Worm (Caenorhabditis elegans) whole organism, mixed stage, embryonic: ENCODE results near the gene srz-97.

Experiments used
- M03D4.4 ChIP-seq: sonication (generic microtip); optimal IDR thresholded peaks from 2 replicates; lab custom pipeline; 2017; ENCODE audit warnings: mild to moderate bottlenecking, missing genetic modification characterization, missing compliant biosample characterization
- bed-3 ChIP-seq: fragments of 200-800 bp; sonication (Bioruptor generic); optimal IDR thresholded peaks from 3 replicates; lab custom pipeline; 2018; ENCODE audit warnings: mild to moderate bottlenecking, missing genetic modification characterization, moderate library complexity, missing compliant biosample characterization
- ceh-39 ChIP-seq: fragments of 150-350 bp; optimal IDR thresholded peaks from 2 replicates; lab custom pipeline; 2014; ENCODE audit warnings: missing biosample characterization, missing genetic modification characterization
- ceh-43 ChIP-seq: fragments of 200-800 bp; sonication (Bioruptor generic); optimal IDR thresholded peaks from 2 replicates; lab custom pipeline; 2018; ENCODE audit warnings: mild to moderate bottlenecking, missing genetic modification characterization, moderate library complexity, missing compliant biosample characterization
- ceh-83 ChIP-seq: fragments of 200-800 bp; sonication (Bioruptor generic); optimal IDR thresholded peaks from 2 replicates; lab custom pipeline; 2018; ENCODE audit warnings: mild to moderate bottlenecking, missing genetic modification characterization, missing compliant biosample characterization
- ces-1 ChIP-seq: fragments of 150-350 bp; optimal IDR thresholded peaks from 2 replicates; lab custom pipeline; 2014; ENCODE audit warnings: missing biosample characterization, missing genetic modification reagents, missing genetic modification characterization
- cnd-1 ChIP-seq: fragments of 200-800 bp; sonication (Bioruptor generic); optimal IDR thresholded peaks from 2 replicates; lab custom pipeline; 2018; ENCODE audit warnings: mild to moderate bottlenecking, missing genetic modification characterization, missing compliant biosample characterization
- drap-1 ChIP-seq: fragments of 200-800 bp; sonication (Bioruptor generic); optimal IDR thresholded peaks from 3 replicates; lab custom pipeline; 2018; ENCODE audit warnings: mild to moderate bottlenecking, missing genetic modification characterization, missing compliant biosample characterization
- elt-1 ChIP-seq: sonication (generic microtip); optimal IDR thresholded peaks from 2 replicates; lab custom pipeline; 2017; ENCODE audit warnings: missing genetic modification characterization, mild to moderate bottlenecking, missing compliant biosample characterization, antibody characterized with exemption, moderate library complexity, borderline replicate concordance; ENCODE audit not compliant: insufficient read depth
- elt-3 ChIP-seq: fragments of 150-350 bp; optimal IDR thresholded peaks from 2 replicates; lab custom pipeline; 2014; ENCODE audit warnings: missing biosample characterization, missing genetic modification characterization
- flh-1 ChIP-seq: fragments of 200-800 bp; sonication (Bioruptor generic); optimal IDR thresholded peaks from 2 replicates; lab custom pipeline; 2018; ENCODE audit warnings: mild to moderate bottlenecking, missing genetic modification characterization, moderate library complexity, missing compliant biosample characterization
- ham-2 ChIP-seq: fragments of 200-800 bp; sonication (Bioruptor generic); optimal IDR thresholded peaks from 2 replicates; lab custom pipeline; 2018; ENCODE audit warnings: mild to moderate bottlenecking, missing genetic modification characterization, missing compliant biosample characterization
- hlh-1 ChIP-seq: fragments of 150-350 bp; optimal IDR thresholded peaks from 2 replicates; lab custom pipeline; 2014; ENCODE audit warnings: missing biosample characterization, missing genetic modification reagents, missing genetic modification characterization
- lin-13 ChIP-seq: fragments of 150-350 bp; optimal IDR thresholded peaks from 2 replicates; lab custom pipeline; 2014; ENCODE audit warnings: missing biosample characterization, missing genetic modification characterization
- lin-32 ChIP-seq: fragments of 200-800 bp; sonication (Bioruptor generic); optimal IDR thresholded peaks from 2 replicates; lab custom pipeline; 2018; ENCODE audit warnings: mild to moderate bottlenecking, missing genetic modification characterization, missing compliant biosample characterization
- lsy-2 ChIP-seq: fragments of 150-350 bp; optimal IDR thresholded peaks from 2 replicates; lab custom pipeline; 2014; ENCODE audit warnings: missing biosample characterization, missing genetic modification characterization
- mab-5 ChIP-seq: fragments of 150-350 bp; optimal IDR thresholded peaks from 2 replicates; lab custom pipeline; 2014; ENCODE audit warnings: missing biosample characterization, missing genetic modification characterization
- mep-1 ChIP-seq: fragments of 150-350 bp; optimal IDR thresholded peaks from 2 replicates; lab custom pipeline; 2017; ENCODE audit warnings: missing biosample characterization, missing genetic modification reagents, missing genetic modification characterization, inconsistent platforms
- mls-2 ChIP-seq: sonication (generic microtip); optimal IDR thresholded peaks from 2 replicates; lab custom pipeline; 2016; ENCODE audit warnings: mild to moderate bottlenecking, missing genetic modification characterization, moderate library complexity, missing compliant biosample characterization
- nhr-12 ChIP-seq: fragments of 150-350 bp; optimal IDR thresholded peaks from 2 replicates; lab custom pipeline; 2014; ENCODE audit warnings: missing biosample characterization, missing genetic modification characterization
- nhr-2 ChIP-seq: fragments of 150-350 bp; optimal IDR thresholded peaks from 2 replicates; lab custom pipeline; 2014; ENCODE audit warnings: missing biosample characterization, missing genetic modification characterization
- nhr-237 ChIP-seq: fragments of 150-350 bp; optimal IDR thresholded peaks from 2 replicates; lab custom pipeline; 2014; ENCODE audit warnings: missing biosample characterization, missing genetic modification characterization
- nhr-28 ChIP-seq: fragments of 150-350 bp; optimal IDR thresholded peaks from 2 replicates; lab custom pipeline; 2014; ENCODE audit warnings: missing biosample characterization, missing genetic modification characterization
- nhr-76 ChIP-seq: sonication (generic microtip); optimal IDR thresholded peaks from 2 replicates; lab custom pipeline; 2017; ENCODE audit warnings: missing biosample characterization, missing genetic modification characterization
- pha-4 ChIP-seq: fragments of 150-350 bp; optimal IDR thresholded peaks from 2 replicates; lab custom pipeline; 2018; ENCODE audit warnings: missing biosample characterization, missing genetic modification reagents, missing genetic modification characterization
- sptf-1 ChIP-seq: sonication (generic microtip); optimal IDR thresholded peaks from 2 replicates; lab custom pipeline; 2017; ENCODE audit warnings: mild to moderate bottlenecking, missing genetic modification characterization, moderate library complexity, missing compliant biosample characterization
- tbx-8 ChIP-seq: fragments of 200-800 bp; sonication (Bioruptor generic); optimal IDR thresholded peaks from 2 replicates; lab custom pipeline; 2018; ENCODE audit warnings: mild to moderate bottlenecking, missing genetic modification characterization, moderate library complexity, missing compliant biosample characterization
- unc-120 ChIP-seq: sonication (generic microtip); optimal IDR thresholded peaks from 2 replicates; lab custom pipeline; 2017; ENCODE audit warnings: missing genetic modification characterization, missing compliant biosample characterization; ENCODE audit not compliant: poor library complexity, severe bottlenecking
- unc-39 ChIP-seq: fragments of 150-350 bp; optimal IDR thresholded peaks from 2 replicates; lab custom pipeline; 2014; ENCODE audit warnings: missing biosample characterization, missing genetic modification characterization
- unc-62 ChIP-seq: fragments of 150-350 bp; optimal IDR thresholded peaks from 2 replicates; lab custom pipeline; 2014; ENCODE audit warnings: missing biosample characterization, missing genetic modification reagents, missing genetic modification characterization
- zip-8 ChIP-seq: fragments of 150-350 bp; optimal IDR thresholded peaks from 2 replicates; lab custom pipeline; 2014; ENCODE audit warnings: missing biosample characterization, missing genetic modification characterization
- ztf-11 ChIP-seq: fragments of 150-350 bp; optimal IDR thresholded peaks from 2 replicates; lab custom pipeline; 2014; ENCODE audit warnings: missing biosample characterization, missing genetic modification characterization

Gene srz-97

DNA sequence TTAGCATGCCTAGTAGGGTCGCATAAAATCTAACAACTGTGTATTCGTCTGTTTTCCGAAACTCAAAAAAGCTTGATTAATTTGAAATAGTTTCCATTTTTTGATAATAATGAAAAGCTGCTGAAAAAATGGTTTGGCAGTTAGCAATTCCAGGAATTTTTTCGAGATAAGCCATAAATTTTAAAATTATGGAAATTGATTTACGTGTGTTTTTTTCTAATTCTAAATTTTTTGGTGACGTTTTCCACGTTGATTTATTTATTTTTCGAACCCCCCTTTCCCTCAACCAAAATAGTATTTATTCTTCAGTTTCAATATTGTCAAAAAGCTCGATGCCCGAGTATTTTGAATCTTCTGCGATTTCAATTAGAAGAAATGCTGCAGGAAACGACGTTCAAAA is 39.2 kb downstream of the srz-97 start, which contains the start of gene F23B12.1:
Gene F23B12.1 (plus strand): TSS at position 301 of the 400 bp plus-strand sequence.
- no peak for TF ChIP-seq nhr-2 (tag; lab: Kevin White, UChicago)
- no peak for TF ChIP-seq hlh-1 (tag; lab: Kevin White, UChicago)
- no peak for TF ChIP-seq nhr-12 (tag; lab: Kevin White, UChicago)
- TF ChIP-seq zip-8 = no peak
- TF ChIP-seq nhr-28 (tag; lab: Kevin White, UChicago) = no peak
- no peak for TF ChIP-seq lin-32 (GFP tag; lab: Kevin White, UChicago)
- no peak for TF ChIP-seq nhr-76
- TF ChIP-seq lin-13 = no peak
- TF ChIP-seq bed-3 (GFP tag; lab: Kevin White, UChicago) = no peak
- TF ChIP-seq mab-5 (tag; lab: Kevin White, UChicago) = no peak
- no peak for TF ChIP-seq sptf-1 (tag; lab: Kevin White, UChicago)
- TF ChIP-seq ceh-83 (GFP tag; lab: Kevin White, UChicago) = no peak
- no peak for TF ChIP-seq tbx-8 (GFP tag; lab: Kevin White, UChicago)
- no peak for TF ChIP-seq M03D4.4 (tag; lab: Kevin White, UChicago)
- no peak for TF ChIP-seq elt-3

DNA sequence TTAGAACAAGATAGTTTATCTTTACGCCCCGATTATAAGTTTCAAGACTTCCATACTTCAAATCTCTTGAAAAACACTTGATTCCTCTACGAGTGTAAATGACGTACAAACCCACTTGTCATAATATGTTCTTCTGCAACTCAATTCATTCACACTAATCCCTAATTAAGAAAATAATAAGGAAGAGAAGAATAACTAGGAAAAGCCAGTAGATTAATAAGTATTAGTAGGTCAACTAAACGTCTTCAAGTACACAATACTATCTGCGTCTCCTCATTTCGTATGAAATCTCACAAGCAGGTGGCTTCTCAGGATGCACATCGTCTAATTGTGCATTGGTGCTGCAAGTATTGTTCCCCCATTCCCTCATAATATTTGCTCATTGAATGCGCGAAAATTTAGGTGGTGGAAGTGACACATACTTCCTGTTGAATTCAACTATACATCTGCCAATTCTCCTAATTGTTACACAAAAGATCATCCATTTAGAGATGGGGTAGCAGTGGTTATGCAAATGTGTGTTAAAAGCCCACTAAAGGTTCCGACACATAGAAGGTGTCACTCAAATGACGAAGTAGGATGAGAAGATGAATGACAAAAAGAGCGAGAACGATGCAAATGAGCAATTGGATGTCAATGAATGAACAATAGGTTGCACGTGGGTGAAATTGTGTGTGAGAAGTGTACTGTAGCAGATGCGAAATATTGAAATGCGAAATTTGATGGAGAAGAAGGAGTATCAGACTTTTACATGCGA is 40.8 kb downstream of the srz-97 start:
- TF ChIP-seq cnd-1 (tag; lab: Kevin White, UChicago) (peak; percentile 21), unc-39 (tag; lab: Kevin White, UChicago) (no peak), ces-1 (peak; percentile 59), mls-2 (tag; lab: Kevin White, UChicago) (peak; percentile 32), nhr-2 (tag; lab: Kevin White, UChicago) (peak; percentile 25), nhr-12 (tag; lab: Kevin White, UChicago) (no peak)

- TF ChIP-seq drap-1 (GFP tag; lab: Kevin White, UChicago) = no peak
- TF ChIP-seq unc-62 = peak; percentile 51
- peak; percentile 42 for TF ChIP-seq ham-2
These were observed 42.0 kb downstream of the srz-97 start for ce11 chrV:14426013-14426412.

- TF ChIP-seq unc-39 (tag; lab: Kevin White, UChicago) (no peak), M03D4.4 (tag; lab: Kevin White, UChicago) (peak; percentile 46), nhr-28 (tag; lab: Kevin White, UChicago) (no peak), lin-13 (no peak), hlh-1 (tag; lab: Kevin White, UChicago) (peak; percentile 12), ztf-11 (no peak), lsy-2 (peak; percentile 18), flh-1 (GFP tag; lab: Kevin White, UChicago) (no peak), lin-32 (GFP tag; lab: Kevin White, UChicago) (no peak), nhr-76 (no peak), unc-120 (no peak), pha-4 (tag; lab: Kevin White, UChicago) (no peak), drap-1 (GFP tag; lab: Kevin White, UChicago) (peak; percentile 54), sptf-1 (tag; lab: Kevin White, UChicago) (peak; percentile 36), nhr-12 (tag; lab: Kevin White, UChicago) (no peak), nhr-237 (tag; lab: Kevin White, UChicago) (no peak), tbx-8 (GFP tag; lab: Kevin White, UChicago) (no peak), mls-2 (tag; lab: Kevin White, UChicago) (no peak), ceh-39 (tag; lab: Kevin White, UChicago) (no peak), elt-1 (tag; lab: Kevin White, UChicago) (no peak), mep-1 (tag; lab: Kevin White, UChicago) (no peak), elt-3 (no peak), bed-3 (GFP tag; lab: Kevin White, UChicago) (no peak), ham-2 (no peak), zip-8 (no peak), nhr-2 (tag; lab: Kevin White, UChicago) (peak; percentile 12), ceh-43 (GFP tag; lab: Kevin White, UChicago) (no peak), ces-1 (no peak)
- TF ChIP-seq, all 35 proteins: peak for 6
These were observed 43.0 kb downstream of the srz-97 start, which contains the start of gene rrsr-1 for ce11 chrV:14424958-14425492. Gene rrsr-1 (minus strand): TSS chrV:14425008.
